Fruit fly (Drosophila melanogaster): ENCODE results near the gene mRpL22.

Gene mRpL22

DNA sequence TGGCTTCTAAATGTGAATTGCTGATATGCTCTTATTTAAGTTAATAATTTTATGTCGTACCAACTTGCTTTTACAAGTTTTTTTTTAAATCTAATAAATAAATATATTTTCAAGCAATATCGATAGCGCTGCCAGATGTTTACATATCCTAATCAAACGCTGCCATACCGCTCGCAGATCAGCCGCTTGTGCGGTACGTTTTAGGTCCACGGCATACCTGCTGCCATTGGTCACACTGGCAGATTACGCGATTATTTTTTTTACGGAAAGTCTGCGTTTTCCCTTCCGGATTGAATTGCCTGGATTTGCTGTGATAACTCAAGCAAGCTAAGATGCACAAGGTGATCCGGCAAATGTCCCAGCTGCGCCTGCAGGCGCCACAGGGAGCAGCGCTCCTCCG is at the start of gene mRpL22:
TSS of gene mRpL22 (plus strand) at position 191 of the 400 bp plus-strand sequence.
- no peak for TF ChIP-seq HLH106 (tag; optimal IDR thresholded peaks at IDR 0.05)
- no peak for TF ChIP-seq foxo (GFP tag; optimal IDR thresholded peaks at IDR 0.05)
- no peak for TF ChIP-seq CrebA (GFP tag; optimal IDR thresholded peaks at IDR 0.05; ENCODE audit: borderline replicate concordance)
- TF ChIP-seq brk (GFP tag; optimal IDR thresholded peaks at IDR 0.05), result no peak
- no peak for TF ChIP-seq jim (GFP tag; optimal IDR thresholded peaks at IDR 0.05)
- no peak for TF ChIP-seq tai (GFP tag; optimal IDR thresholded peaks at IDR 0.05)
- TF ChIP-seq Hnf4 (GFP tag; optimal IDR thresholded peaks at IDR 0.05), result no peak
- no peak for TF ChIP-seq GATAd (GFP tag; optimal IDR thresholded peaks at IDR 0.05)
- no peak for TF ChIP-seq pan (optimal IDR thresholded peaks at IDR 0.05)
- TF ChIP-seq fru (GFP tag; optimal IDR thresholded peaks at IDR 0.05), result no peak
- TF ChIP-seq Jra (GFP tag; optimal IDR thresholded peaks at IDR 0.05), result no peak
- TF ChIP-seq h (GFP tag; optimal IDR thresholded peaks at IDR 0.05), result no peak
- no peak for TF ChIP-seq psq (GFP tag; optimal IDR thresholded peaks at IDR 0.05)
- TF ChIP-seq Dif (GFP tag; optimal IDR thresholded peaks at IDR 0.05; ENCODE audit: partially characterized antibody), result no peak
- no peak for TF ChIP-seq CG32264 (GFP tag; optimal IDR thresholded peaks at IDR 0.05)
- no peak for TF ChIP-seq Hr83 (GFP tag; optimal IDR thresholded peaks at IDR 0.05; ENCODE audit: poor library complexity, severe bottlenecking)
- TF ChIP-seq dl (GFP tag; optimal IDR thresholded peaks at IDR 0.05; ENCODE audit: insufficient read depth in 1 of 2, partially characterized antibody in 2 of 2), result no peak
- TF ChIP-seq CG9705 (GFP tag; optimal IDR thresholded peaks at IDR 0.05), result no peak
- TF ChIP-seq lola (GFP tag; optimal IDR thresholded peaks at IDR 0.05), result no peak

DNA sequence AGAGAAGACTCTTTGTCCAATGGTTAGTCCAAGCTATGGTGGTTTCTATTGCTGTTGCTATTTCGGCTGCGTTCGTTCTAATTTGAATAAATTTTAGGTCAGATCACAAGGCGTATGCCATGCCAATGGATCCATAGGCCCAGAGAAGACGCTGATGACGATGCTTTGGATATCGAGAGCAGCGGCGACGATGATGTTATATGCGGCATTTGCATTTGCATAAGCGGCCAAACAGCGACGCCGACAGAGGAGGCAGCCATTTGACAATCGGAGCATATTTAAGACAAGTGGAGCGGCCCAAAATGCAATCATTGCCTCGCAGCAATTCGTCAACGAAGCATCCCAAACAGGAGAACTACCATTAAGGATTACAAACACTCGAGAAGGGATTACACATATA is 49.1 kb upstream of the mRpL22 start, which contains the start of gene TwdlY:
TSS of gene TwdlY (plus strand) at position 301 of the 400 bp plus-strand sequence.
- TF ChIP-seq Hnf4 (GFP tag; optimal IDR thresholded peaks at IDR 0.05) (no peak), Myc (optimal IDR thresholded peaks at IDR 0.05) (no peak), Dfd (GFP tag; optimal IDR thresholded peaks at IDR 0.05) (no peak), Vsx2 (GFP tag; optimal IDR thresholded peaks at IDR 0.05; ENCODE audit: partially characterized antibody) (no peak), h (GFP tag; optimal IDR thresholded peaks at IDR 0.05) (no peak)

dm6 chrX:16736180-16736579 is 47.6 kb upstream of the mRpL22 start:
- TF ChIP-seq Jra (GFP tag; optimal IDR thresholded peaks at IDR 0.05) (no peak), jim (GFP tag; optimal IDR thresholded peaks at IDR 0.05) (no peak), h (GFP tag; optimal IDR thresholded peaks at IDR 0.05) (no peak), Sp1 (GFP tag; optimal IDR thresholded peaks at IDR 0.05) (no peak), Vsx2 (GFP tag; optimal IDR thresholded peaks at IDR 0.05; ENCODE audit: partially characterized antibody) (no peak), CG9705 (GFP tag; optimal IDR thresholded peaks at IDR 0.05) (no peak), CrebA (GFP tag; optimal IDR thresholded peaks at IDR 0.05; ENCODE audit: borderline replicate concordance) (no peak), foxo (GFP tag; optimal IDR thresholded peaks at IDR 0.05) (no peak), Hnf4 (GFP tag; optimal IDR thresholded peaks at IDR 0.05) (no peak)

DNA sequence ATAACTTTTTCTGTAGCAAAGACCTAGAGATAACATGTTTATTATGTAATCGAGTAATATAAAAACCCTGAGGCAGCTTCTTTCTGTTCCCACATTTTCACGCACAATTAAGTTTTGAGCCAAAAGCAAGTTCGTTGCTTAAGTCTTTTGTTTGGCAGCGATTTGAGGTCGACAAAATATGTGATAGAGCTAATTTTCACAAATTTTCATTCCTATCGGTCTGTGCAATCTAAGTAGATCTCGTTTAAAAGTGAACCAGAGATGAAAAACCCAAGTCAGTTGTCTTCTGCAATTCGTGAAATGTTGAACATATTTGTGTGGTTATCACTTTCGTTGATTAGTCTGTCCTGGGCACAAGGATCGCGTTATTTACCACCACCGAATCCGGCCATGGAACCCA is 45.9 kb upstream of the mRpL22 start, which contains the start of gene TwdlZ:
TSS of gene TwdlZ (plus strand) at position 301 of the 400 bp plus-strand sequence.
- TF ChIP-seq Mio (GFP tag; optimal IDR thresholded peaks at IDR 0.05) (no peak), GATAd (GFP tag; optimal IDR thresholded peaks at IDR 0.05) (no peak), tai (GFP tag; optimal IDR thresholded peaks at IDR 0.05) (no peak), sv (GFP tag; optimal IDR thresholded peaks at IDR 0.05) (no peak), rgr (GFP tag; optimal IDR thresholded peaks at IDR 0.05) (no peak), CrebA (GFP tag; optimal IDR thresholded peaks at IDR 0.05; ENCODE audit: borderline replicate concordance) (no peak), jim (GFP tag; optimal IDR thresholded peaks at IDR 0.05) (no peak), sage (GFP tag; optimal IDR thresholded peaks at IDR 0.05) (no peak), Sp1 (GFP tag; optimal IDR thresholded peaks at IDR 0.05) (no peak), h (GFP tag; optimal IDR thresholded peaks at IDR 0.05) (no peak), Rel (GFP tag; optimal IDR thresholded peaks at IDR 0.05) (no peak), Rel (tag; optimal IDR thresholded peaks at IDR 0.05) (no peak), lola (GFP tag; optimal IDR thresholded peaks at IDR 0.05) (no peak), dmrt93B (GFP tag; optimal IDR thresholded peaks at IDR 0.05) (no peak), Hr83 (GFP tag; optimal IDR thresholded peaks at IDR 0.05; ENCODE audit: poor library complexity, severe bottlenecking) (no peak), CG9705 (GFP tag; optimal IDR thresholded peaks at IDR 0.05) (no peak), OdsH (GFP tag; optimal IDR thresholded peaks at IDR 0.05) (no peak), Dif (GFP tag; optimal IDR thresholded peaks at IDR 0.05; ENCODE audit: partially characterized antibody) (no peak), pan (optimal IDR thresholded peaks at IDR 0.05) (no peak), ey (GFP tag; optimal IDR thresholded peaks at IDR 0.05) (no peak)
